Fruit fly (Drosophila melanogaster): Measurements from ENCODE around the gene sim.

Gene sim

dm6 chr3R:13063746-13064592 is 6.4 kb downstream of the sim start (continued):
- 0 out of 2 replicates have a peak, but pooled peaks have one; percentile 52 for TF ChIP-seq sna (GFP tag; IDR thresholded peaks at IDR 0.05; ENCODE audit: partially characterized antibody)
- no peak for TF ChIP-seq gfzf (GFP tag; optimal IDR thresholded peaks at IDR 0.05)
- TF ChIP-seq zen (tag; optimal IDR thresholded peaks at IDR 0.05): peak; percentile 63
- peak; percentile 100 for TF ChIP-seq Nf-YB (GFP tag; optimal IDR thresholded peaks at IDR 0.05)
- TF ChIP-seq Nf-YA (GFP tag; IDR thresholded peaks at IDR 0.05): peak; percentile 94
- TF ChIP-seq Ets97D (GFP tag; optimal IDR thresholded peaks at IDR 0.05): peak; percentile 52
- 0 out of 4 replicates have a peak, but pooled peaks have one; percentile 48 for TF ChIP-seq Dll (GFP tag; IDR thresholded peaks at IDR 0.05; ENCODE audit: partially characterized antibody)
- TF ChIP-seq sisA (GFP tag; IDR thresholded peaks at IDR 0.05): peak; percentile 33; the same call in 1 of the 2 replicates
- peak; percentile 50 for TF ChIP-seq gsb-n (tag; optimal IDR thresholded peaks at IDR 0.05)
- TF ChIP-seq CG32532 (GFP tag; IDR thresholded peaks at IDR 0.05): peak; percentile 40; the same call in 1 of the 2 replicates
- peak; percentile 100 for TF ChIP-seq CG8478 (optimal IDR thresholded peaks at IDR 0.05)
- TF ChIP-seq CG8290 (GFP tag; optimal IDR thresholded peaks at IDR 0.05): no peak
- no peak for TF ChIP-seq CG8290 (tag; optimal IDR thresholded peaks at IDR 0.05)
- peak; percentile 34; the same call in 1 of the 4 replicates for TF ChIP-seq Gug (GFP tag; IDR thresholded peaks at IDR 0.05)
- TF ChIP-seq abd-A (tag; optimal IDR thresholded peaks at IDR 0.05): peak; percentile 93
- peak; percentile 98 for TF ChIP-seq D (optimal IDR thresholded peaks at IDR 0.05)
- peak; percentile 41 for TF ChIP-seq D (GFP tag; optimal IDR thresholded peaks at IDR 0.05)
- peak; percentile 83 for TF ChIP-seq kni (GFP tag; optimal IDR thresholded peaks at IDR 0.05)
- TF ChIP-seq NK7.1 (GFP tag; optimal IDR thresholded peaks at IDR 0.05): no peak
- peak; percentile 85 for TF ChIP-seq ttk (GFP tag; IDR thresholded peaks at IDR 0.05)
- TF ChIP-seq CG17829 (tag; optimal IDR thresholded peaks at IDR 0.05): peak; percentile 28
- TF ChIP-seq CG1792 (GFP tag; optimal IDR thresholded peaks at IDR 0.05): no peak
- peak; percentile 94 for TF ChIP-seq sr (GFP tag; IDR thresholded peaks at IDR 0.05)
- TF ChIP-seq CG10543 (GFP tag; optimal IDR thresholded peaks at IDR 0.05): peak; percentile 53
- TF ChIP-seq cg (GFP tag; optimal IDR thresholded peaks at IDR 0.05): peak; percentile 100
- TF ChIP-seq pan (optimal IDR thresholded peaks at IDR 0.05): no peak
- TF ChIP-seq pan (GFP tag; optimal IDR thresholded peaks at IDR 0.05 in 1 of 2, IDR thresholded peaks at IDR 0.05 in 1 of 2): peak in 1 of 2 experiments; percentile 22
- TF ChIP-seq row (GFP tag; IDR thresholded peaks at IDR 0.05): peak; percentile 73
- peak; percentile 10 for TF ChIP-seq CG2116 (GFP tag; optimal IDR thresholded peaks at IDR 0.05)
- peak; percentile 7 for TF ChIP-seq pb (GFP tag; optimal IDR thresholded peaks at IDR 0.05)
- 0 out of 2 replicates have a peak, but pooled peaks have one; percentile 4 for TF ChIP-seq CG17328 (GFP tag; IDR thresholded peaks at IDR 0.05)
- TF ChIP-seq seq (GFP tag; IDR thresholded peaks at IDR 0.05): peak; percentile 95
- peak; percentile 26 for TF ChIP-seq pros (GFP tag; optimal IDR thresholded peaks at IDR 0.05)
- TF ChIP-seq vvl (GFP tag; IDR thresholded peaks at IDR 0.05): 0 out of 2 replicates have a peak, but pooled peaks have one; percentile 15
- TF ChIP-seq CG10959 (GFP tag; IDR thresholded peaks at IDR 0.05): peak; percentile 31; the same call in 1 of the 2 replicates
- TF ChIP-seq Asciz (GFP tag; optimal IDR thresholded peaks at IDR 0.05): peak; percentile 21
- TF ChIP-seq dan (GFP tag; IDR thresholded peaks at IDR 0.05): no peak
- TF ChIP-seq prd (optimal IDR thresholded peaks at IDR 0.05): no peak
- peak; percentile 36; the same call in 2 of the 3 replicates for TF ChIP-seq prd (GFP tag; IDR thresholded peaks at IDR 0.05)
- peak; percentile 36; the same call in 1 of the 2 replicates for TF ChIP-seq Ada2b (GFP tag; IDR thresholded peaks at IDR 0.05)
- peak; percentile 95 for TF ChIP-seq CG17385 (GFP tag; optimal IDR thresholded peaks at IDR 0.05)
- no peak for TF ChIP-seq ato (GFP tag; IDR thresholded peaks at IDR 0.05; ENCODE audit: partially characterized antibody)
- no peak for TF ChIP-seq CG8281 (tag; optimal IDR thresholded peaks at IDR 0.05)
- TF ChIP-seq chinmo (GFP tag; IDR thresholded peaks at IDR 0.05; ENCODE audit: partially characterized antibody): 0 out of 4 replicates have a peak, but pooled peaks have one; percentile 71
- peak; percentile 7 for TF ChIP-seq Hey (tag; optimal IDR thresholded peaks at IDR 0.05)
- TF ChIP-seq CG4360 (GFP tag; IDR thresholded peaks at IDR 0.05): peak; percentile 84
- TF ChIP-seq kah (GFP tag; optimal IDR thresholded peaks at IDR 0.05): peak; percentile 45
- peak; percentile 46 for TF ChIP-seq nmo (GFP tag; optimal IDR thresholded peaks at IDR 0.05)
- no peak for TF ChIP-seq CG3726 (GFP tag; IDR thresholded peaks at IDR 0.05)

All from whole organism, embryonic.